Fruit fly (Drosophila melanogaster) whole organism, embryonic: ENCODE measurements around the gene CG32706.

Experiments used
- Atf3 ChIP-seq: fragments of 200-800 bp; sonication (Bioruptor generic); optimal IDR thresholded peaks from 3 replicates; lab custom pipeline; 2016; ENCODE audit warnings: missing biosample characterization, missing genetic modification characterization
- Bdp1 ChIP-seq: fragments of 200-800 bp; sonication (Bioruptor generic); optimal IDR thresholded peaks from 3 replicates; lab custom pipeline; 2016; ENCODE audit warnings: missing biosample characterization, missing genetic modification characterization
- CG10431 ChIP-seq: fragments of 200-800 bp; sonication (Bioruptor generic); optimal IDR thresholded peaks from 3 replicates; lab custom pipeline; 2018; ENCODE audit warnings: missing biosample characterization, mild to moderate bottlenecking, missing genetic modification characterization
- CG11093 ChIP-seq: fragments of 200-800 bp; sonication (Bioruptor generic); IDR thresholded peaks from 3 replicates; pipeline ENCODE4 v1.3.6; 2022; ENCODE audit warnings: missing biosample characterization, missing genetic modification characterization
- CG11398 ChIP-seq: fragments of 200-800 bp; sonication (Bioruptor generic); optimal IDR thresholded peaks from 2 replicates; lab custom pipeline; 2016; ENCODE audit warnings: missing biosample characterization, missing genetic modification characterization
- CG11504 ChIP-seq: fragments of 200-800 bp; sonication (Bioruptor generic); optimal IDR thresholded peaks from 3 replicates; lab custom pipeline; 2019; ENCODE audit warnings: missing biosample characterization, mild to moderate bottlenecking, missing genetic modification characterization, moderate library complexity
- CG12391 ChIP-seq: fragments of 200-800 bp; sonication (Bioruptor generic); optimal IDR thresholded peaks from 3 replicates; lab custom pipeline; 2018; ENCODE audit warnings: missing biosample characterization, mild to moderate bottlenecking, missing genetic modification characterization, moderate library complexity
- CG12659 ChIP-seq: fragments of 200-800 bp; sonication (Bioruptor generic); optimal IDR thresholded peaks from 3 replicates; lab custom pipeline; 2017; ENCODE audit warnings: mild to moderate bottlenecking, missing biosample characterization, missing genetic modification reagents, missing genetic modification characterization
- CG13287 ChIP-seq: fragments of 200-800 bp; sonication (Bioruptor generic); IDR thresholded peaks from 2 replicates; pipeline ENCODE4 v1.3.6; 2022; ENCODE audit warnings: missing biosample characterization, missing genetic modification characterization; ENCODE audit not compliant: partially characterized antibody
- CG14710 ChIP-seq: fragments of 200-800 bp; sonication (Bioruptor generic); optimal IDR thresholded peaks from 3 replicates; lab custom pipeline; 2019; ENCODE audit warnings: missing biosample characterization, mild to moderate bottlenecking, missing genetic modification characterization, moderate library complexity
- CG14860 ChIP-seq: fragments of 200-800 bp; sonication (Bioruptor generic); IDR thresholded peaks from 3 replicates; pipeline ENCODE4 v1.3.6; 2022; ENCODE audit warnings: missing biosample characterization, missing genetic modification characterization; ENCODE audit not compliant: partially characterized antibody
- CG17829 ChIP-seq: fragments of 200-800 bp; optimal IDR thresholded peaks from 2 replicates; lab custom pipeline; 2019; ENCODE audit warnings: missing biosample characterization, mild to moderate bottlenecking, missing genetic modification characterization, moderate library complexity
- CG31224 ChIP-seq: fragments of 200-800 bp; sonication (Bioruptor generic); IDR thresholded peaks from 2 replicates; pipeline ENCODE4 v1.3.6; 2022; ENCODE audit warnings: missing biosample characterization, missing genetic modification characterization
- CG3281 ChIP-seq: fragments of 200-800 bp; sonication (Bioruptor generic); optimal IDR thresholded peaks from 3 replicates; lab custom pipeline; 2017; ENCODE audit warnings: missing biosample characterization, mild to moderate bottlenecking, missing genetic modification characterization
- CG3407 ChIP-seq: fragments of 200-800 bp; sonication (Bioruptor generic); optimal IDR thresholded peaks from 2 replicates; lab custom pipeline; 2018; ENCODE audit warnings: missing biosample characterization, mild to moderate bottlenecking, missing genetic modification characterization
- CG34224 ChIP-seq: fragments of 200-800 bp; sonication (Bioruptor generic); IDR thresholded peaks from 3 replicates; pipeline ENCODE4 v1.3.6; 2022; ENCODE audit warnings: missing biosample characterization, missing genetic modification characterization; ENCODE audit not compliant: partially characterized antibody
- CG4404 ChIP-seq: fragments of 200-800 bp; sonication (Bioruptor generic); IDR thresholded peaks from 2 replicates; pipeline ENCODE4 v1.3.6; 2022; ENCODE audit warnings: missing biosample characterization, missing genetic modification characterization
- CG4617 ChIP-seq: fragments of 200-800 bp; sonication (Bioruptor generic); optimal IDR thresholded peaks from 3 replicates; lab custom pipeline; 2016; ENCODE audit warnings: missing biosample characterization, missing genetic modification characterization, borderline replicate concordance
- CG7745 ChIP-seq: fragments of 200-800 bp; sonication (Bioruptor generic); optimal IDR thresholded peaks from 2 replicates; lab custom pipeline; 2018; ENCODE audit warnings: missing biosample characterization, mild to moderate bottlenecking, missing genetic modification characterization, moderate library complexity
- CG9932 ChIP-seq: fragments of 200-800 bp; sonication (Bioruptor generic); IDR thresholded peaks from 2 replicates; pipeline ENCODE4 v1.3.6; 2022; ENCODE audit warnings: missing biosample characterization, missing genetic modification characterization
- CkIIα-i1 ChIP-seq: fragments of 200-800 bp; sonication (Bioruptor generic); IDR thresholded peaks from 2 replicates; pipeline ENCODE4 v1.3.6; 2022; ENCODE audit warnings: missing biosample characterization, missing genetic modification characterization
- Fer1 ChIP-seq: fragments of 200-800 bp; sonication (Bioruptor generic); optimal IDR thresholded peaks from 2 replicates; lab custom pipeline; 2017; ENCODE audit warnings: missing biosample characterization, mild to moderate bottlenecking, missing genetic modification characterization
- HLH3B ChIP-seq: fragments of 200-800 bp; sonication (Bioruptor generic); IDR thresholded peaks from 2 replicates; pipeline ENCODE4 v1.3.6; 2022; ENCODE audit warnings: missing biosample characterization, missing genetic modification characterization
- Lim3 ChIP-seq: fragments of 200-800 bp; sonication (Bioruptor generic); IDR thresholded peaks from 2 replicates; pipeline ENCODE4 v1.3.6; 2022; ENCODE audit warnings: missing biosample characterization, missing genetic modification characterization
- Mes4 ChIP-seq: fragments of 200-800 bp; sonication (Bioruptor generic); optimal IDR thresholded peaks from 2 replicates; lab custom pipeline; 2016; ENCODE audit warnings: missing biosample characterization, missing genetic modification characterization
- PHDP ChIP-seq: fragments of 200-800 bp; sonication (Bioruptor generic); optimal IDR thresholded peaks from 3 replicates; lab custom pipeline; 2018; ENCODE audit warnings: missing biosample characterization, mild to moderate bottlenecking, missing genetic modification characterization, moderate library complexity
- Pdp1 ChIP-seq, 2 experiments: fragments of 200-800 bp; sonication (Bioruptor generic); optimal IDR thresholded peaks; 3 replicates each; lab custom pipeline; 2016; ENCODE audit warnings: missing biosample characterization in 2 of 2, missing genetic modification characterization in 2 of 2, mild to moderate bottlenecking in 1 of 2, moderate library complexity in 1 of 2
- Ptx1 ChIP-seq: fragments of 200-800 bp; sonication (Bioruptor generic); IDR thresholded peaks from 2 replicates; pipeline ENCODE4 v1.3.6; 2022; ENCODE audit warnings: missing biosample characterization, missing genetic modification characterization
- Six4 ChIP-seq: fragments of 200-800 bp; sonication (Bioruptor generic); optimal IDR thresholded peaks from 2 replicates; lab custom pipeline; 2016; ENCODE audit warnings: missing biosample characterization, missing genetic modification characterization
- Sry-β ChIP-seq: fragments of 200-800 bp; sonication (Bioruptor generic); optimal IDR thresholded peaks from 2 replicates; lab custom pipeline; 2018; ENCODE audit warnings: missing biosample characterization, mild to moderate bottlenecking, missing genetic modification characterization, moderate library complexity
- Sry-δ ChIP-seq: fragments of 200-800 bp; sonication (Bioruptor generic); optimal IDR thresholded peaks from 2 replicates; lab custom pipeline; 2016; ENCODE audit warnings: missing biosample characterization, missing genetic modification characterization
- amos ChIP-seq: fragments of 200-800 bp; sonication (Bioruptor generic); IDR thresholded peaks from 2 replicates; pipeline ENCODE4 v1.3.6; 2022; ENCODE audit warnings: missing biosample characterization, missing genetic modification characterization; ENCODE audit not compliant: partially characterized antibody
- bab2 ChIP-seq: fragments of 200-800 bp; sonication (Bioruptor generic); optimal IDR thresholded peaks from 2 replicates; lab custom pipeline; 2016; ENCODE audit warnings: missing biosample characterization, missing genetic modification characterization
- bigmax ChIP-seq: fragments of 200-800 bp; sonication (Bioruptor generic); optimal IDR thresholded peaks from 2 replicates; lab custom pipeline; 2018; ENCODE audit warnings: missing biosample characterization, mild to moderate bottlenecking, missing genetic modification characterization
- chn ChIP-seq: fragments of 200-800 bp; sonication (Bioruptor generic); optimal IDR thresholded peaks from 2 replicates; lab custom pipeline; 2016; ENCODE audit warnings: missing biosample characterization, missing genetic modification characterization
- corto ChIP-seq: fragments of 200-800 bp; sonication (Bioruptor generic); optimal IDR thresholded peaks from 2 replicates; lab custom pipeline; 2016; ENCODE audit warnings: missing biosample characterization, mild to moderate bottlenecking, missing genetic modification characterization, moderate library complexity
- disco-r ChIP-seq: fragments of 200-800 bp; sonication (Bioruptor generic); optimal IDR thresholded peaks from 2 replicates; lab custom pipeline; 2016; ENCODE audit warnings: missing biosample characterization, missing genetic modification characterization
- fd3F ChIP-seq: fragments of 200-800 bp; sonication (Bioruptor generic); optimal IDR thresholded peaks from 2 replicates; lab custom pipeline; 2018; ENCODE audit warnings: missing biosample characterization, mild to moderate bottlenecking, missing genetic modification characterization, moderate library complexity
- ftz-f1 ChIP-seq: fragments of 200-800 bp; sonication (Bioruptor generic); optimal IDR thresholded peaks from 2 replicates; lab custom pipeline; 2016; ENCODE audit warnings: missing biosample characterization, missing genetic modification characterization
- gce ChIP-seq: fragments of 200-800 bp; sonication (Bioruptor generic); IDR thresholded peaks from 3 replicates; pipeline ENCODE4 v1.3.6; 2022; ENCODE audit warnings: missing biosample characterization, missing genetic modification characterization
- gfzf ChIP-seq: fragments of 200-800 bp; sonication (Bioruptor generic); optimal IDR thresholded peaks from 2 replicates; lab custom pipeline; 2016; ENCODE audit warnings: missing biosample characterization, mild to moderate bottlenecking, missing genetic modification characterization, moderate library complexity
- gt ChIP-seq: fragments of 200-800 bp; sonication (Bioruptor generic); IDR thresholded peaks from 2 replicates; pipeline ENCODE4 v1.3.6; 2022; ENCODE audit warnings: missing biosample characterization, missing genetic modification characterization
- hb ChIP-seq: fragments of 200-800 bp; sonication (Bioruptor generic); IDR thresholded peaks from 3 replicates; pipeline ENCODE4 v1.3.6; 2022; ENCODE audit warnings: missing biosample characterization, missing genetic modification characterization; ENCODE audit not compliant: partially characterized antibody
- knrl ChIP-seq: fragments of 200-800 bp; sonication (Bioruptor generic); IDR thresholded peaks from 3 replicates; pipeline ENCODE4 v1.3.6; 2022; ENCODE audit warnings: missing biosample characterization, missing genetic modification characterization; ENCODE audit not compliant: partially characterized antibody
- nmo ChIP-seq: fragments of 200-800 bp; sonication (Bioruptor generic); optimal IDR thresholded peaks from 2 replicates; lab custom pipeline; 2018; ENCODE audit warnings: missing biosample characterization, mild to moderate bottlenecking, missing genetic modification characterization, moderate library complexity
- phol ChIP-seq: fragments of 200-800 bp; sonication (Bioruptor generic); optimal IDR thresholded peaks from 3 replicates; lab custom pipeline; 2018; ENCODE audit warnings: missing biosample characterization, mild to moderate bottlenecking, missing genetic modification characterization, moderate library complexity
- slbo ChIP-seq: fragments of 200-800 bp; sonication (Bioruptor generic); IDR thresholded peaks from 2 replicates; pipeline ENCODE4 v1.3.6; 2022; ENCODE audit warnings: missing biosample characterization, missing genetic modification characterization
- stc ChIP-seq: fragments of 200-800 bp; sonication (Bioruptor generic); IDR thresholded peaks from 2 replicates; pipeline ENCODE4 v1.3.6; 2022; ENCODE audit warnings: missing biosample characterization, missing genetic modification characterization
- trem ChIP-seq: fragments of 200-800 bp; optimal IDR thresholded peaks from 3 replicates; lab custom pipeline; 2019; ENCODE audit warnings: missing biosample characterization, mild to moderate bottlenecking, missing genetic modification characterization, moderate library complexity
- zen ChIP-seq: fragments of 200-800 bp; sonication (Bioruptor generic); optimal IDR thresholded peaks from 3 replicates; lab custom pipeline; 2018; ENCODE audit warnings: missing biosample characterization, mild to moderate bottlenecking, missing genetic modification characterization, moderate library complexity

The CG32706 gene

DNA sequence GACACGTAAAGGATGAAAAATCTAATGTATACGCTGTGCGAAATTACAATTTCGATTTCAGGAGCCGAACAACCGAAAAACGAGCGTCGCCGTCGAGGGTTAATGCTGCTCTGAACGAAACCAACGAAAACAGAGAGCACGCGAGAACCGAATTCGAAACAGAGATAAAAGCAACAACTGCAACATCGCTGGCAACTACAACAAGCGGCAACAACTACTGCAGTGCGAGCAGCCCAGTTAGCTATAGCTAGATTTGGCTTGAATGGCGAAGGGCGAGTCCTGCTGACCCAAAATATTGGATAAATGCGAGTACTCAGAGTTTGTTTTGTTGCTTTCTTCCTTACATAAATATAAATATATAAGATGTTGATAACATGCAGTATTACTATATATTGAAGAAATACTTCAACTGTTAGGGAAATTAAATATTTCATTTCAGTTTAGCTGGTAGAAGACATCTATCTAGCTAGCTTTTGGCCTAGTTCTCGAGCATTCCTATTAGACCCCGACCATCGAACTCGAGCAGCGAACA is 48.1 kb downstream of the CG32706 start, which contains the start of gene fend (continued):
- TF ChIP-seq CG10431 (GFP tag; lab: Kevin White, UChicago) (no peak), bab2 (no peak), amos (GFP tag; lab: Robert Waterston, UW) (0 out of 2 replicates have a peak, but pooled peaks have one; percentile 18), CG3281 (peak; percentile 38), CG12659 (GFP tag; lab: Kevin White, UChicago) (peak; percentile 43), Pdp1 (GFP tag; optimal IDR thresholded peaks at IDR 0.05; lab: Kevin White, UChicago) (no peak), Atf3 (GFP tag; lab: Kevin White, UChicago) (no peak), HLH3B (GFP tag; lab: Robert Waterston, UW) (no peak), trem (tag; lab: Kevin White, UChicago) (peak; percentile 23), CG4617 (GFP tag; lab: Kevin White, UChicago) (no peak), knrl (no peak), CG3407 (GFP tag; lab: Kevin White, UChicago) (no peak), Lim3 (GFP tag; lab: Robert Waterston, UW) (no peak), Ptx1 (0 out of 2 replicates have a peak, but pooled peaks have one; percentile 29), phol (peak; percentile 46), Six4 (GFP tag; lab: Kevin White, UChicago) (peak; percentile 18), ftz-f1 (GFP tag; lab: Kevin White, UChicago) (no peak), slbo (GFP tag; lab: Robert Waterston, UW) (no peak), gt (GFP tag; lab: Robert Waterston, UW) (no peak), CG11504 (tag; lab: Kevin White, UChicago) (peak; percentile 73), corto (GFP tag; lab: Kevin White, UChicago) (no peak), hb (no peak), CG34224 (no peak), Mes4 (no peak), CG17829 (peak; percentile 61), CG11398 (GFP tag; lab: Kevin White, UChicago) (no peak), nmo (GFP tag; lab: Kevin White, UChicago) (peak; percentile 43), CG14860 (GFP tag; lab: Robert Waterston, UW) (no peak), CG4404 (GFP tag; lab: Robert Waterston, UW) (no peak), chn (GFP tag; lab: Kevin White, UChicago) (no peak), PHDP (tag; lab: Kevin White, UChicago) (peak; percentile 25), CG7745 (no peak), stc (GFP tag; lab: Robert Waterston, UW) (no peak), CG31224 (GFP tag; lab: Robert Waterston, UW) (no peak), Sry-δ (no peak), Bdp1 (GFP tag; lab: Kevin White, UChicago) (no peak), gce (GFP tag; lab: Robert Waterston, UW) (no peak), fd3F (GFP tag; lab: Kevin White, UChicago) (no peak), CG9932 (GFP tag; lab: Robert Waterston, UW) (no peak), disco-r (no peak), CG11093 (no peak), zen (tag; lab: Kevin White, UChicago) (peak; percentile 8), CkIIα-i1 (GFP tag; lab: Robert Waterston, UW) (no peak), gfzf (GFP tag; lab: Kevin White, UChicago) (no peak), Sry-β (GFP tag; lab: Kevin White, UChicago) (peak; percentile 98), CG12391 (tag; lab: Kevin White, UChicago) (peak; percentile 60), CG14710 (tag; lab: Kevin White, UChicago) (peak; percentile 47), bigmax (GFP tag; lab: Kevin White, UChicago) (no peak), CG13287 (no peak), Fer1 (GFP tag; lab: Kevin White, UChicago) (peak; percentile 63)
